Worm (Caenorhabditis elegans) whole organism, late embryonic: ENCODE measurements around the gene K09C8.7.

Experiments
- ceh-14 ChIP-seq: sonication (generic microtip); optimal IDR thresholded peaks from 2 replicates; lab custom pipeline; 2016; ENCODE audit warnings: missing genotype, missing genetic modification characterization, missing compliant biosample characterization
- elt-2 ChIP-seq: sonication (generic microtip); optimal IDR thresholded peaks from 2 replicates; lab custom pipeline; 2016; ENCODE audit warnings: missing genetic modification reagents, missing genetic modification characterization, missing compliant biosample characterization
- fax-1 ChIP-seq: sonication (generic microtip); optimal IDR thresholded peaks from 2 replicates; lab custom pipeline; 2016; ENCODE audit warnings: missing genotype, missing genetic modification characterization, missing compliant biosample characterization
- hlh-13 ChIP-seq: fragments of 200-800 bp; sonication (Bioruptor generic); optimal IDR thresholded peaks from 2 replicates; lab custom pipeline; 2018; ENCODE audit warnings: mild to moderate bottlenecking, missing genetic modification characterization, missing compliant biosample characterization
- ref-2 ChIP-seq: sonication (generic microtip); optimal IDR thresholded peaks from 2 replicates; lab custom pipeline; 2016; ENCODE audit warnings: missing genetic modification characterization, missing compliant biosample characterization
- sox-4 ChIP-seq: sonication (generic microtip); optimal IDR thresholded peaks from 2 replicates; lab custom pipeline; 2017; ENCODE audit warnings: mild to moderate bottlenecking, missing genetic modification characterization, inconsistent platforms, missing compliant biosample characterization

ce11 chrX:10966251-10966650 is 15.1 kb upstream of the K09C8.7 start, which contains the start of gene lge-1:
- TF ChIP-seq hlh-13 (GFP tag; lab: Kevin White, UChicago) (no peak), ceh-14 (tag; lab: Kevin White, UChicago) (no peak), fax-1 (tag; lab: Kevin White, UChicago) (no peak), ref-2 (tag; lab: Kevin White, UChicago) (no peak), elt-2 (no peak), sox-4 (no peak)
